Fruit fly (Drosophila melanogaster) whole organism: Measurements from ENCODE around the gene CG1889.

Experiments used
- CG8478 ChIP-seq: fragments of >200 bp; optimal IDR thresholded peaks from 2 replicates; lab custom pipeline; 2018; ENCODE audit warnings: inconsistent platforms
- EcR ChIP-seq, 2 experiments: fragments of >200 bp; optimal IDR thresholded peaks; 2 replicates each; lab custom pipeline; 2017; ENCODE audit warnings: missing biosample characterization in 2 of 2, missing genetic modification characterization in 2 of 2, missing genetic modification reagents in 2 of 2
- pan ChIP-seq: fragments of >200 bp; optimal IDR thresholded peaks from 2 replicates; lab custom pipeline; 2017
- psq ChIP-seq: fragments of >200 bp; optimal IDR thresholded peaks from 2 replicates; lab custom pipeline; 2017
- usp ChIP-seq: fragments of >200 bp; optimal IDR thresholded peaks from 2 replicates; lab custom pipeline; 2017; ENCODE audit warnings: missing biosample characterization, missing genetic modification characterization, mixed read lengths

DNA sequence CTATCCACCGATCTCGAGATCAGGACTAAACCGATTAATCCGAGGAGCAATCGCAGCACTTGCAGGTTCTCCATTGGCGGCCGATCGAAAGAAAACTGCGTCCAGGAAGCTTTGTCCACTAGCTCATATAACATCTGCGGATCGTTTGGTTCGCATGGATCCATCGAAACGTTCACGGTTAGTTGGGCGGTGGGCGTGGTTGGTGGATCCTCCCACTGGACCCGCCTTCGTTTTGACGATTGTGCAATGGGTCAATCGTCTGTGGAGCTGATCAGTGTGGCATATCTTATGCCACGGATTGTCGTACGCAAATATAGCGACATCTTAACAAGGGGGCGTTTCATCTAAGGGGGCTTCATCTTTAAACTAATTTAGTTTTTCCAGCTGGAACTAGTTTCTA, 15.4 kb downstream of the CG1889 start, which contains the start of gene CG15252:
- no peak for TF ChIP-seq psq (lab: Kevin White, UChicago)
- no peak for TF ChIP-seq usp (GFP tag; lab: Kevin White, UChicago)
- no peak for TF ChIP-seq CG8478 (lab: Kevin White, UChicago)
- no peak for TF ChIP-seq pan (lab: Kevin White, UChicago)
- TF ChIP-seq EcR (GFP tag; optimal IDR thresholded peaks at IDR 0.05; lab: Kevin White, UChicago) = no peak
